Worm (Caenorhabditis elegans) whole organism, mixed stage, embryonic: Measurements from ENCODE around the gene Y1A5A.1.

Source experiments
- ces-1 ChIP-seq: fragments of 150-350 bp; optimal IDR thresholded peaks from 2 replicates; lab custom pipeline; 2014; ENCODE audit warnings: missing biosample characterization, missing genetic modification reagents, missing genetic modification characterization
- lin-13 ChIP-seq: fragments of 150-350 bp; optimal IDR thresholded peaks from 2 replicates; lab custom pipeline; 2014; ENCODE audit warnings: missing biosample characterization, missing genetic modification characterization
- lin-32 ChIP-seq: fragments of 200-800 bp; sonication (Bioruptor generic); optimal IDR thresholded peaks from 2 replicates; lab custom pipeline; 2018; ENCODE audit warnings: mild to moderate bottlenecking, missing genetic modification characterization, missing compliant biosample characterization
- lsy-2 ChIP-seq: fragments of 150-350 bp; optimal IDR thresholded peaks from 2 replicates; lab custom pipeline; 2014; ENCODE audit warnings: missing biosample characterization, missing genetic modification characterization
- mep-1 ChIP-seq: fragments of 150-350 bp; optimal IDR thresholded peaks from 2 replicates; lab custom pipeline; 2017; ENCODE audit warnings: missing biosample characterization, missing genetic modification reagents, missing genetic modification characterization, inconsistent platforms
- nhr-28 ChIP-seq: fragments of 150-350 bp; optimal IDR thresholded peaks from 2 replicates; lab custom pipeline; 2014; ENCODE audit warnings: missing biosample characterization, missing genetic modification characterization
- nhr-76 ChIP-seq: sonication (generic microtip); optimal IDR thresholded peaks from 2 replicates; lab custom pipeline; 2017; ENCODE audit warnings: missing biosample characterization, missing genetic modification characterization
- snpc-4 ChIP-seq: fragments of 150-350 bp; optimal IDR thresholded peaks from 2 replicates; lab custom pipeline; 2014; ENCODE audit warnings: missing biosample characterization, missing genetic modification characterization
- sptf-1 ChIP-seq: sonication (generic microtip); optimal IDR thresholded peaks from 2 replicates; lab custom pipeline; 2017; ENCODE audit warnings: mild to moderate bottlenecking, missing genetic modification characterization, moderate library complexity, missing compliant biosample characterization
- unc-62 ChIP-seq: fragments of 150-350 bp; optimal IDR thresholded peaks from 2 replicates; lab custom pipeline; 2014; ENCODE audit warnings: missing biosample characterization, missing genetic modification reagents, missing genetic modification characterization

- no peak for TF ChIP-seq mep-1
- no peak for TF ChIP-seq unc-62 (GFP tag; lab: Kevin White, UChicago)
- no peak for TF ChIP-seq lin-32 (GFP tag; lab: Kevin White, UChicago)
- TF ChIP-seq lin-13 (tag; lab: Kevin White, UChicago), result no peak
- no peak for TF ChIP-seq nhr-76 (tag; lab: Kevin White, UChicago)
- TF ChIP-seq snpc-4 (tag; lab: Kevin White, UChicago), result no peak
- no peak for TF ChIP-seq nhr-28 (tag; lab: Kevin White, UChicago)
- no peak for TF ChIP-seq sptf-1 (tag; lab: Kevin White, UChicago)
- TF ChIP-seq ces-1 (GFP tag; lab: Kevin White, UChicago), result no peak
- TF ChIP-seq lsy-2 (tag; lab: Kevin White, UChicago), result no peak
These were observed 20.3 kb downstream of the Y1A5A.1 start for ce11 chrIII:3966143-3966542.
